Worm (Caenorhabditis elegans) whole organism, young adult: ENCODE results near the gene snf-12.

ENCODE experiments used
- B0019.2 ChIP-seq: fragments of 200-800 bp; sonication (Bioruptor generic); conservative IDR thresholded peaks from 2 replicates; pipeline ENCODE4 v1.3.6; 2022; ENCODE audit warnings: missing genetic modification reagents, missing genetic modification characterization, missing compliant biosample characterization
- F10E7.11 ChIP-seq: sonication (generic microtip); optimal IDR thresholded peaks from 2 replicates; lab custom pipeline; 2017; ENCODE audit warnings: mild to moderate bottlenecking, missing genetic modification characterization, moderate library complexity, missing compliant biosample characterization
- K12H6.12 ChIP-seq: fragments of 200-800 bp; sonication (Bioruptor generic); optimal IDR thresholded peaks from 2 replicates; lab custom pipeline; 2018; ENCODE audit warnings: mild to moderate bottlenecking, missing genetic modification characterization, missing compliant biosample characterization
- cebp-1 ChIP-seq, 2 experiments: fragments of 200-800 bp in 1 of 2; sonication (Bioruptor generic) in 1 of 2; sonication (generic microtip) in 1 of 2; IDR thresholded peaks in 1 of 2; optimal IDR thresholded peaks in 1 of 2; 2 replicates each; pipeline versions ENCODE4 v1.3.6 to Lab custom; 2017 to 2022; ENCODE audit warnings: missing compliant biosample characterization in 2 of 2, missing genetic modification characterization in 2 of 2, mild to moderate bottlenecking in 1 of 2, missing genetic modification reagents in 1 of 2, moderate library complexity in 1 of 2
- rcor-1 ChIP-seq: fragments of 200-800 bp; sonication (Bioruptor generic); IDR thresholded peaks from 2 replicates; pipeline ENCODE4 v1.3.6; 2022; ENCODE audit warnings: missing genetic modification reagents, missing genetic modification characterization, missing compliant biosample characterization
- unc-62 ChIP-seq: fragments of 150-350 bp; optimal IDR thresholded peaks from 2 replicates; lab custom pipeline; 2014; ENCODE audit warnings: missing biosample characterization, missing genetic modification reagents, missing genetic modification characterization
- ztf-25 ChIP-seq: fragments of 200-800 bp; sonication (Bioruptor generic); IDR thresholded peaks from 2 replicates; pipeline ENCODE4 v1.3.6; 2022; ENCODE audit warnings: missing genetic modification reagents, missing genetic modification characterization, missing compliant biosample characterization
- ztf-6 ChIP-seq: fragments of 200-800 bp; sonication (Bioruptor generic); IDR thresholded peaks from 2 replicates; pipeline ENCODE4 v1.3.6; 2022; ENCODE audit warnings: missing genetic modification reagents, missing genetic modification characterization, missing compliant biosample characterization

ce11 chrX:9035142-9035541, 5.9 kb downstream of the snf-12 start:
- TF ChIP-seq unc-62 (no peak), B0019.2 (GFP tag; lab: Robert Waterston, UW) (no peak), K12H6.12 (tag; lab: Kevin White, UChicago) (no peak), ztf-6 (no peak), cebp-1 (GFP tag; IDR thresholded peaks at IDR 0.05; lab: Robert Waterston, UW) (no peak), cebp-1 (tag; optimal IDR thresholded peaks at IDR 0.05; lab: Kevin White, UChicago) (no peak), ztf-25 (no peak), rcor-1 (GFP tag; lab: Robert Waterston, UW) (no peak), F10E7.11 (tag; lab: Kevin White, UChicago) (no peak)
